Worm (Caenorhabditis elegans) whole organism, late embryonic: ENCODE results near the gene K10B3.1.

Experiments
- ceh-34 ChIP-seq: sonication (generic microtip); optimal IDR thresholded peaks from 2 replicates; lab custom pipeline; 2016; ENCODE audit warnings: mild to moderate bottlenecking, missing genetic modification characterization, missing compliant biosample characterization
- unc-42 ChIP-seq: sonication (generic microtip); optimal IDR thresholded peaks from 2 replicates; lab custom pipeline; 2016; ENCODE audit warnings: missing genotype, missing genetic modification characterization, missing compliant biosample characterization

Gene K10B3.1

ce11 chrX:3184649-3185048 is 49.4 kb downstream of the K10B3.1 start:
- TF ChIP-seq unc-42 (tag; lab: Kevin White, UChicago) (peak; percentile 63), ceh-34 (no peak)
